Worm (Caenorhabditis elegans) whole organism, early embryonic: ENCODE measurements around the gene cdh-9.

Source experiments
- B0310.2 ChIP-seq: sonication (generic microtip); optimal IDR thresholded peaks from 2 replicates; lab custom pipeline; 2016; ENCODE audit warnings: mild to moderate bottlenecking, missing genetic modification characterization, missing compliant biosample characterization
- F13C5.2 ChIP-seq: sonication (generic microtip); optimal IDR thresholded peaks from 2 replicates; lab custom pipeline; 2017; ENCODE audit warnings: mild to moderate bottlenecking, missing genetic modification characterization, inconsistent platforms, missing compliant biosample characterization
- aly-1 ChIP-seq: sonication (generic microtip); optimal IDR thresholded peaks from 2 replicates; lab custom pipeline; 2016; ENCODE audit warnings: missing genetic modification characterization, missing compliant biosample characterization
- ama-1 ChIP-seq: fragments of 150-350 bp; optimal IDR thresholded peaks from 2 replicates; lab custom pipeline; 2014
- ceh-13 ChIP-seq: fragments of 200-800 bp; sonication (Bioruptor generic); optimal IDR thresholded peaks from 2 replicates; lab custom pipeline; 2018; ENCODE audit warnings: mild to moderate bottlenecking, missing genetic modification characterization, missing compliant biosample characterization
- ceh-36 ChIP-seq: sonication (generic microtip); optimal IDR thresholded peaks from 2 replicates; lab custom pipeline; 2016; ENCODE audit warnings: missing genetic modification characterization, inconsistent platforms, missing compliant biosample characterization
- ets-7 ChIP-seq: sonication (generic microtip); optimal IDR thresholded peaks from 2 replicates; lab custom pipeline; 2016; ENCODE audit warnings: missing genotype, missing genetic modification characterization, missing compliant biosample characterization
- flt-1 ChIP-seq: fragments of 200-800 bp; sonication (Bioruptor generic); IDR thresholded peaks from 2 replicates; pipeline ENCODE4 v1.3.6; 2022; ENCODE audit warnings: missing genetic modification characterization, missing compliant biosample characterization
- hmbx-1 ChIP-seq: sonication (generic microtip); optimal IDR thresholded peaks from 2 replicates; lab custom pipeline; 2016; ENCODE audit warnings: mild to moderate bottlenecking, missing genetic modification characterization, missing compliant biosample characterization
- hmg-4 ChIP-seq: fragments of 200-800 bp; sonication (Bioruptor generic); optimal IDR thresholded peaks from 2 replicates; lab custom pipeline; 2018; ENCODE audit warnings: mild to moderate bottlenecking, missing genetic modification characterization, missing compliant biosample characterization
- hnd-1 ChIP-seq: sonication (generic microtip); optimal IDR thresholded peaks from 2 replicates; lab custom pipeline; 2016; ENCODE audit warnings: missing genetic modification characterization, missing compliant biosample characterization
- pes-1 ChIP-seq: fragments of 200-800 bp; sonication (Bioruptor generic); IDR thresholded peaks from 2 replicates; pipeline ENCODE4 v1.3.6; 2022; ENCODE audit warnings: missing genetic modification reagents, missing genetic modification characterization, missing compliant biosample characterization
- scrt-1 ChIP-seq: fragments of 200-800 bp; sonication (Bioruptor generic); IDR thresholded peaks from 2 replicates; pipeline ENCODE4 v1.3.6; 2022; ENCODE audit warnings: missing genetic modification characterization, missing compliant biosample characterization
- sea-1 ChIP-seq: fragments of 200-800 bp; sonication (Bioruptor generic); conservative IDR thresholded peaks from 2 replicates; pipeline ENCODE4 v1.3.6; 2022; ENCODE audit warnings: missing genetic modification characterization, missing compliant biosample characterization
- tbx-11 ChIP-seq: fragments of 200-800 bp; sonication (Bioruptor generic); IDR thresholded peaks from 2 replicates; pipeline ENCODE4 v1.3.6; 2022; ENCODE audit warnings: missing genetic modification characterization, missing compliant biosample characterization
- tbx-37 ChIP-seq: fragments of 200-800 bp; sonication (Bioruptor generic); conservative IDR thresholded peaks from 2 replicates; pipeline ENCODE4 v1.3.6; 2022; ENCODE audit warnings: missing genetic modification reagents, missing genetic modification characterization, missing compliant biosample characterization
- tra-4 ChIP-seq: sonication (generic microtip); optimal IDR thresholded peaks from 2 replicates; lab custom pipeline; 2017; ENCODE audit warnings: missing genetic modification characterization, missing compliant biosample characterization

The cdh-9 gene

DNA sequence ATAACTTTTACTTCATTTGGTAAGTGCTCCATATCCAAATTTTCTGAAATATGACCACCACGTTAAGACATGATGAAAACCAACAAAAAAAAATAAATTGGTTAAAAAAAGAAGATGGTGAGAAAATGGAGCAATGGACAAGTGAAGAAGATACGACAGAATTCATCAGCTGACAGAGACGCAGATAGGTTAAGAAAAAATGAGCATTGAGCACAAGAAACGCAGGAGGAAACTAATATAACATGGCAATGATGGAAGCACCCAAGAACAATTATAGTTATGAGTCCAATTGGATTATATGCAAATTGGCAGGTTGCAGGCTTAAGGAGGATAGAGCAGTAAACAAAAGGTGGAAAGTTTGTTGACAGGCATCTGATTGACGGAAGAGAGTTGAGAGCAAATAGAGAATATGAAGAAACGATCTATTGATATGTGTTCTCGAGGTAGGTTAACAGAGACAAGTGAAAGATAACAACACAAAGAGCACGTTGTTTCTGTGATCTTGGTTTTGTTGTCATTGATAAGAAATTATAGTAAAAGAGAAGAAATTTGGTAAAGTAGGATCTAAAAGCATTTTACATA lies 41.1 kb upstream of the cdh-9 start, which contains the start of gene K08B5.2:
Gene K08B5.2 (minus strand): TSS at position 43 of the 582 bp plus-strand sequence.
- TF ChIP-seq F13C5.2 (tag; lab: Kevin White, UChicago) (no peak), B0310.2 (no peak), ama-1 (lab: Kevin White, UChicago) (no peak), ceh-36 (tag; lab: Kevin White, UChicago) (no peak), flt-1 (GFP tag; lab: Robert Waterston, UW) (no peak), tbx-11 (no peak), ets-7 (tag; lab: Kevin White, UChicago) (no peak), scrt-1 (GFP tag; lab: Robert Waterston, UW) (no peak), hmg-4 (GFP tag; lab: Kevin White, UChicago) (no peak), ceh-13 (no peak), aly-1 (tag; lab: Kevin White, UChicago) (no peak), pes-1 (no peak), hnd-1 (tag; lab: Kevin White, UChicago) (no peak), hmbx-1 (tag; lab: Kevin White, UChicago) (no peak), sea-1 (GFP tag; lab: Robert Waterston, UW) (no peak), tbx-37 (GFP tag; lab: Robert Waterston, UW) (no peak), tra-4 (no peak)

DNA sequence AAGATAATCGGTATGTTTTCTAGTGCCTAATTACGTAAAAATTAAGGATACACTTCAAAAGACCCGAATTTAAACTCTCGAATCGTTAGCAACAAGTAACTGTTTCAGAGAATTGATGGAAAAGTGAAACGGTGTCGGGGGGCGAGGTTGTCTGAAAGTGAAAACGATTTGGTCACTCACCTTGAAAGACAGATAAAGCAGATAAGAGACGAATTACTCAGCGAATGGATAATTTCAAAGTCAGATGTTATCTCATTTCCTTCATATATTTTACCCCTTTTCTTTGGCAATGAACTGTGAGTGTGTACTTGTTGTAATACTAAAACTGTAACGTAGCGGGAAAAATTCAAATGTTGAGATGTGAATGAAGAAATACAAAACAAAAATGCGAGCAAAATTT lies 39.3 kb upstream of the cdh-9 start:
- TF ChIP-seq B0310.2, result no peak

DNA sequence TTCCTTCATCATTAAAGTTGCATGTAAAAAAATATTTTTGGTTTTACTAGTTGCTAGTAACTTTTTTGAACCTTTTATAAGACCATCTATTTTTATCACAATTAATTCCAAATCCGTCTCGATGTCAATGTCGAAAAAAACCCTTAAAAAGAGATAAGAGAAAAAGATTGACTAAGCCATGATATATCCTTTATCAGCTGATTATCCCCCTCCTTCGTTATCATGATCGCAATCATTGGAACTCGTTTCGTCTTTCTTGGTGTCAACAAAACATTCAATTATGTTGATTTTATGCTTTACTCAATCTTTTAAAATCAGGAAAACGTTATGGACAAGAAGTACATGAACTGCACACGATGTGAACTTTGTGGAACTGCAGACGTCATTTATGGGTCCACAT lies 36.9 kb upstream of the cdh-9 start, which contains the start of gene K08B5.1:
Gene K08B5.1 (plus strand): TSS at position 318 of the 400 bp plus-strand sequence.
- TF ChIP-seq aly-1 (tag; lab: Kevin White, UChicago) (no peak), scrt-1 (GFP tag; lab: Robert Waterston, UW) (no peak), tbx-11 (no peak), tbx-37 (GFP tag; lab: Robert Waterston, UW) (no peak), ama-1 (lab: Kevin White, UChicago) (no peak), flt-1 (GFP tag; lab: Robert Waterston, UW) (no peak), B0310.2 (no peak), hnd-1 (tag; lab: Kevin White, UChicago) (no peak), tra-4 (no peak), ets-7 (tag; lab: Kevin White, UChicago) (no peak), hmg-4 (GFP tag; lab: Kevin White, UChicago) (no peak), hmbx-1 (tag; lab: Kevin White, UChicago) (no peak)

DNA sequence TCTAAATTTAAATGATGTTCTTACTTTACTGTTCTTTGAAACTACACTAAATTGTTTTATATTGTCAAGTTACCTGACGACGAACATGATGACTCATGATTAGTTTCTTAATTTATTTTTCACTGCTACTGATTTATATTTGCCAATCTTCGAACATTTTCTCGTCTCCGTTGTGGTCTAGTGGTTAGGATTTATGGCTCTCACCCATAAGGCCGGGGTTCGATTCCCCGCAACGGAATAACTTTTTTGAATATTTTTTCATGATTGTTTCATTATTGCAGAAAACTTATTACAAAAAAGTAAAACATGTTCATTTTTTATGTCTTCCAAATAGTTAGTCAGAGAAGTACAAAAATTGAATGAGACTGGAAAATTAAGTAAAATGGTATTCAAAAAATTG lies 36.3 kb upstream of the cdh-9 start:
- TF ChIP-seq flt-1 (GFP tag; lab: Robert Waterston, UW) (0 out of 2 replicates have a peak, but pooled peaks have one; percentile 25), ets-7 (tag; lab: Kevin White, UChicago) (no peak), tra-4 (no peak), hnd-1 (tag; lab: Kevin White, UChicago) (no peak), ceh-13 (no peak), F13C5.2 (tag; lab: Kevin White, UChicago) (no peak), tbx-37 (GFP tag; lab: Robert Waterston, UW) (peak; percentile 63), pes-1 (peak; percentile 75; the same call in 1 of the 2 replicates), hmbx-1 (tag; lab: Kevin White, UChicago) (no peak)

DNA sequence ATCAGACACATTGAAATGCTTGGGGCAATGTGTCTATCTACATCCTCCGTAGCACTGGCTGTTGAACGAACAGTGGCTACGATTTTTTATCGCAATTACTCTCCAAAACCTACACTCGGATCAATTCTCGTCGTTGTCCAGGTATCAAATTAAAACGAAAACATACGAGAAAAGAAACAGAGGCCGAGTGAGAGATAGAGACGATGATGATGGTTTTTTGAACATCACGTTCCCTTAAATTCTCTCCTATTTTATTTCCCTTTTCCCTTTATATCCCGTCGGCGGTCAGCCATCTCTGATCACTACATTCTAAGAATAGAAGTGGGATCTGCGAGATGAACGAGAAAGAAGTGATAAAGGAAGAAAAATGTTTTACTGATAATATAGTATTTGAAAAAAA lies 35.6 kb upstream of the cdh-9 start:
- TF ChIP-seq tra-4 (no peak), ceh-13 (no peak), F13C5.2 (tag; lab: Kevin White, UChicago) (no peak), sea-1 (GFP tag; lab: Robert Waterston, UW) (no peak), B0310.2 (no peak), tbx-11 (no peak), pes-1 (no peak), tbx-37 (GFP tag; lab: Robert Waterston, UW) (no peak), scrt-1 (GFP tag; lab: Robert Waterston, UW) (no peak), hmg-4 (GFP tag; lab: Kevin White, UChicago) (no peak)

DNA sequence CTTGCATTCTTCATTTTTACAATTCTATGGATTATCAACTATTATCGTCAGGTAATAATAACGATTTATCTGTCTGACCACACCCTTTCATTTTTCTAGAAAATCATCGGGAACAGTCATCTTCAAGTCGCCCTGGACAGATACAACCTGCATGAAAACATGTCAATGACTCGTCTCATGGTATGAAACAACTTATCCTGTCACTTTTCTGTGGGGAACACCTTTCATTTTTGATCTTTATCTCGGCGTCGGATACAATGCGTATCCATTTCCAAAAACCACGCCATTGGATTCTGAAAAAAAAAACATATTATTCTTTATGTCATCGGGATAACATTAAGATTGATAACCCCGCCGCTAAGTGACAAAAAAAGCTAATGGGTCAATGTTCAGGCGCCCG lies 34.1 kb upstream of the cdh-9 start:
- TF ChIP-seq tbx-11, result no peak
- TF ChIP-seq B0310.2, result no peak
- no peak for TF ChIP-seq sea-1 (GFP tag; lab: Robert Waterston, UW)
- no peak for TF ChIP-seq scrt-1 (GFP tag; lab: Robert Waterston, UW)
- TF ChIP-seq hmg-4 (GFP tag; lab: Kevin White, UChicago), result no peak
- TF ChIP-seq ceh-36 (tag; lab: Kevin White, UChicago), result no peak
- TF ChIP-seq aly-1 (tag; lab: Kevin White, UChicago), result no peak
- TF ChIP-seq ets-7 (tag; lab: Kevin White, UChicago), result no peak
- TF ChIP-seq tbx-37 (GFP tag; lab: Robert Waterston, UW), result no peak
- TF ChIP-seq flt-1 (GFP tag; lab: Robert Waterston, UW), result no peak

DNA sequence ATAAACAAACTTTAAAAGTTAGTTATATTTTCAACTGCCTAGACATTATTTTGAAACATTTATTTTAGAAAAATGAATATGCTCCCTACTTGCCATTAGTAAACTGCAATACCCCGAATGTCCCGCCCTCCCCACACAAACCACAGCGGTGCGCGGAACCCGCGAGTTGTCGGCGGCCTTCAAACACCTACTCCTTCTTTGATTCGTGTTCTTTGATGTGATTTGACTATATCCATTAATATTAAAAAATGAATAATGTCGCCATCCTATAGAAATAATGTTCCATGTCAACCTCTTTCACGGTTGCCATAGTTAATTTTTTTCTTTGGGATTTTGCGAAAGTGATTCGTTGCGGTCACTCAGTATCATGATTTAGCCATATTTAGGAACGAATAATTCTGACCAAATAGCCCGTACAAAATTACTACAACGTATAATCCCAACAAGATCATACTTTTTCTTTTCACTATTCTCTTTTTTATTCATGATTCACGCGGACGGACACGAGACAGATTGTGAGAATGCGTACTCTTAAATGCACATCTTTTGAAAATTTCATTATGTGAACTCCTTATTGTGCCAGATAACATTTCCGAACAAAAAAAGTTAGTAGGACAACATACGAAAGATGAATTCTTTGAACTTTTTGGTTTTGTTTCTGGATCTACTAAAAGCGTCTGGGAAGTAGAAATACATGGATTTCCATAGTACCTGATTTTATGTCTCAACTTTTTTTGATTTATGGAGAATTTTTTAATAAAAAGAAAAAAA lies 30.3 kb upstream of the cdh-9 start:
- TF ChIP-seq pes-1, result peak; percentile 53; the same call in 1 of the 2 replicates
- no peak for TF ChIP-seq B0310.2
- no peak for TF ChIP-seq tbx-11
- TF ChIP-seq hmg-4 (GFP tag; lab: Kevin White, UChicago), result peak; percentile 37

DNA sequence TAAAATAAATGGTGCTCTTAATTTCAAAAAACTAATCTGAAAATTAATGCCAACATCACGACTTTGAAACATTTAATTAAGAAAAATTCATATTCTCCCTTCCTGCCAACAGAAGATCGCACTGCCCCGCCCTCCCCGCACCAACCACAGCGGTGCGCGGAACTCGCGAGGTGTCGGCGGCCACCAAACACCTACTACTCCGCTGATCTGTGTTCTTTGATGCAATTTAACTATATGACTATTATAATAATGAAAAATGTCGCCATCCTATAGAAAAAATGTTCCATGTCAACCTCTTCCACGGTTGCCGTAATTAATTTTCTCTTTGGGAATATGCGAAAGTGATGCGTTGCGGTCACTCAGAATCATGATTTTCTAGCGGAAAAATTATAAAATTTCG lies 29.2 kb upstream of the cdh-9 start:
- no peak for TF ChIP-seq hmg-4 (GFP tag; lab: Kevin White, UChicago)
